Fruit fly (Drosophila melanogaster) whole organism, wandering third instar larva: Measurements from ENCODE around the gene tai.

ENCODE experiments used
- Abd-B ChIP-seq: fragments of >200 bp; optimal IDR thresholded peaks from 2 replicates; lab custom pipeline; 2017; ENCODE audit warnings: missing biosample characterization, missing genetic modification characterization
- CG9705 ChIP-seq: fragments of 200-800 bp; sonication (Bioruptor generic); optimal IDR thresholded peaks from 2 replicates; lab custom pipeline; 2018; ENCODE audit warnings: missing biosample characterization, mild to moderate bottlenecking, missing genetic modification characterization
- CrebA ChIP-seq: fragments of 200-800 bp; sonication (Bioruptor generic); optimal IDR thresholded peaks from 2 replicates; lab custom pipeline; 2016; ENCODE audit warnings: missing biosample characterization, mild to moderate bottlenecking, missing genetic modification characterization, borderline replicate concordance
- Dfd ChIP-seq: fragments of >200 bp; optimal IDR thresholded peaks from 2 replicates; lab custom pipeline; 2017; ENCODE audit warnings: missing biosample characterization, missing genetic modification characterization
- GATAd ChIP-seq: sonication (Bioruptor generic); optimal IDR thresholded peaks from 2 replicates; lab custom pipeline; 2016; ENCODE audit warnings: missing biosample characterization, missing genetic modification characterization
- HLH106 ChIP-seq: fragments of 200-800 bp; optimal IDR thresholded peaks from 3 replicates; lab custom pipeline; 2019; ENCODE audit warnings: missing biosample characterization, mild to moderate bottlenecking, missing genetic modification characterization, moderate library complexity
- Hnf4 ChIP-seq: fragments of 200-800 bp; sonication (Bioruptor generic); optimal IDR thresholded peaks from 2 replicates; lab custom pipeline; 2016; ENCODE audit warnings: missing biosample characterization, mild to moderate bottlenecking, missing genetic modification characterization
- Hr78 ChIP-seq: fragments of >200 bp; optimal IDR thresholded peaks from 2 replicates; lab custom pipeline; 2017; ENCODE audit warnings: missing biosample characterization, missing genetic modification characterization
- Mio ChIP-seq: sonication (Bioruptor generic); optimal IDR thresholded peaks from 2 replicates; lab custom pipeline; 2016; ENCODE audit warnings: missing biosample characterization, missing genetic modification characterization
- Myc ChIP-seq: fragments of >200 bp; optimal IDR thresholded peaks from 2 replicates; lab custom pipeline; 2017
- N ChIP-seq: fragments of >200 bp; optimal IDR thresholded peaks from 2 replicates; lab custom pipeline; 2018; ENCODE audit warnings: missing biosample characterization, missing external identifiers, missing genetic modification characterization
- OdsH ChIP-seq: fragments of 200-800 bp; sonication (Bioruptor generic); optimal IDR thresholded peaks from 2 replicates; lab custom pipeline; 2016; ENCODE audit warnings: missing biosample characterization, mild to moderate bottlenecking, missing genetic modification characterization
- Rel ChIP-seq, 2 experiments: fragments of 200-800 bp; sonication (Bioruptor generic) in 1 of 2; optimal IDR thresholded peaks; 2 replicates in 1 of 2; 3 replicates in 1 of 2; lab custom pipeline; 2016 to 2019; ENCODE audit warnings: mild to moderate bottlenecking in 2 of 2, missing biosample characterization in 2 of 2, missing genetic modification characterization in 2 of 2, moderate library complexity in 1 of 2
- Sp1 ChIP-seq: fragments of 200-800 bp; sonication (Bioruptor generic); optimal IDR thresholded peaks from 3 replicates; lab custom pipeline; 2019; ENCODE audit warnings: missing biosample characterization, mild to moderate bottlenecking, missing genetic modification characterization, moderate library complexity
- Vsx2 ChIP-seq: fragments of 200-300, 225-300 bp; sonication (Bioruptor generic); optimal IDR thresholded peaks from 2 replicates; lab custom pipeline; 2018; ENCODE audit warnings: missing biosample characterization, missing genetic modification characterization; ENCODE audit not compliant: partially characterized antibody
- br ChIP-seq: fragments of 200-800 bp; sonication (Bioruptor generic); optimal IDR thresholded peaks from 2 replicates; lab custom pipeline; 2016; ENCODE audit warnings: missing biosample characterization, missing genetic modification characterization
- brk ChIP-seq: fragments of 200-800 bp; sonication (Bioruptor generic); optimal IDR thresholded peaks from 2 replicates; lab custom pipeline; 2016; ENCODE audit warnings: missing biosample characterization, mild to moderate bottlenecking, missing genetic modification characterization
- dmrt93B ChIP-seq: fragments of 200-800 bp; sonication (Bioruptor generic); optimal IDR thresholded peaks from 2 replicates; lab custom pipeline; 2018; ENCODE audit warnings: missing biosample characterization, mild to moderate bottlenecking, missing genetic modification characterization
- dsf ChIP-seq: sonication (Bioruptor generic); optimal IDR thresholded peaks from 2 replicates; lab custom pipeline; 2016; ENCODE audit warnings: missing biosample characterization, missing genetic modification characterization, borderline replicate concordance
- ey ChIP-seq: fragments of 200-800 bp; sonication (Bioruptor generic); optimal IDR thresholded peaks from 2 replicates; lab custom pipeline; 2016; ENCODE audit warnings: missing biosample characterization, missing genetic modification characterization
- foxo ChIP-seq, 2 experiments: fragments of 200-800 bp; sonication (Bioruptor generic); optimal IDR thresholded peaks; 2 replicates in 1 of 2; 3 replicates in 1 of 2; lab custom pipeline; 2016 to 2017; ENCODE audit warnings: missing biosample characterization in 2 of 2, missing genetic modification characterization in 2 of 2
- fru ChIP-seq: fragments of 200-800 bp; sonication (Bioruptor generic); optimal IDR thresholded peaks from 3 replicates; lab custom pipeline; 2016; ENCODE audit warnings: missing biosample characterization, mild to moderate bottlenecking, missing genetic modification characterization
- h ChIP-seq: fragments of 200-800 bp; sonication (Bioruptor generic); optimal IDR thresholded peaks from 3 replicates; lab custom pipeline; 2016; ENCODE audit warnings: missing biosample characterization, mild to moderate bottlenecking, missing genetic modification characterization
- pan ChIP-seq: fragments of >200 bp; optimal IDR thresholded peaks from 2 replicates; lab custom pipeline; 2017
- psq ChIP-seq: fragments of 200-800 bp; sonication (Bioruptor generic); optimal IDR thresholded peaks from 3 replicates; lab custom pipeline; 2017; ENCODE audit warnings: missing biosample characterization, mild to moderate bottlenecking, missing genetic modification characterization, moderate library complexity
- rgr ChIP-seq: fragments of 200-800 bp; sonication (Bioruptor generic); optimal IDR thresholded peaks from 3 replicates; lab custom pipeline; 2016; ENCODE audit warnings: missing biosample characterization, mild to moderate bottlenecking, missing genetic modification characterization
- sv ChIP-seq: fragments of 200-800 bp; sonication (Bioruptor generic); optimal IDR thresholded peaks from 3 replicates; lab custom pipeline; 2016; ENCODE audit warnings: missing biosample characterization, missing genetic modification characterization
- tai ChIP-seq: sonication (Bioruptor generic); optimal IDR thresholded peaks from 2 replicates; lab custom pipeline; 2016; ENCODE audit warnings: missing biosample characterization, missing genetic modification characterization
- usp ChIP-seq: fragments of >200 bp; optimal IDR thresholded peaks from 2 replicates; lab custom pipeline; 2017; ENCODE audit warnings: missing biosample characterization, missing genetic modification characterization

Gene tai

DNA sequence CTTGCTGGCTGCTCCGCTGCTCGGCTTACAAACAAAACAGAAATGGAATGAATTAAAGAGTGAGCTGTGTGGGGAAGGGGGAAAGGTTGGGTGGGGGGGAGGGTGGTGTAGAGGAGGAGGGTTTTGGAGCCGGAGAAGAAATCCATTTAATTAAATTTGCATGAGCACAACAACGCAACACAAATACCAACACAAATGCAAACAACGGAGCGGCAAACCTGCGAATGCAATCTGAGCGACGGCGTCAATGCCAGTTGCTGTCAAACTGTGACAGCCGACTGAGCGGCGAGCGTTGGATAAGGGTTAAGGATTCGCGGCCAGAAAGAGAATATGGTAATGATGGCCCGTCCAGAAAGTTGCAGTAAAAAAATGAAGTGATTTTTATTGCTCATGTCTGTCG is 58.8 kb downstream of the tai start:
- TF ChIP-seq sv (GFP tag; lab: Kevin White, UChicago) (no peak), fru (GFP tag; lab: Kevin White, UChicago) (no peak), Dfd (GFP tag; lab: Kevin White, UChicago) (peak; percentile 38)

- TF ChIP-seq ey (GFP tag; lab: Kevin White, UChicago): no peak
- peak; percentile 11 for TF ChIP-seq tai (GFP tag; lab: Kevin White, UChicago)
Measured at dm6 chr2L:9229694-9230093, 63.1 kb downstream of the tai start.

dm6 chr2L:9231760-9232431 is 65.3 kb downstream of the tai start:
- peak; percentile 43 for TF ChIP-seq Hnf4 (GFP tag; lab: Kevin White, UChicago)
- peak; percentile 26 for TF ChIP-seq psq
- TF ChIP-seq br: peak; percentile 51
- TF ChIP-seq Sp1 (GFP tag; lab: Kevin White, UChicago): peak; percentile 23
- no peak for TF ChIP-seq dsf (GFP tag; lab: Kevin White, UChicago)
- TF ChIP-seq Rel (GFP tag; optimal IDR thresholded peaks at IDR 0.05; lab: Kevin White, UChicago): no peak
- peak; percentile 8 for TF ChIP-seq Rel (tag; optimal IDR thresholded peaks at IDR 0.05; lab: Kevin White, UChicago)
- no peak for TF ChIP-seq Vsx2 (GFP tag; lab: Kevin White, UChicago)
- TF ChIP-seq CrebA (GFP tag; lab: Kevin White, UChicago): peak; percentile 45
- peak; percentile 12 for TF ChIP-seq h (GFP tag; lab: Kevin White, UChicago)
- TF ChIP-seq tai (GFP tag; lab: Kevin White, UChicago): no peak

dm6 chr2L:9234104-9234503 is 67.5 kb downstream of the tai start:
- TF ChIP-seq Dfd (GFP tag; lab: Kevin White, UChicago): peak; percentile 78
- TF ChIP-seq Hr78: no peak
- TF ChIP-seq N: no peak

DNA sequence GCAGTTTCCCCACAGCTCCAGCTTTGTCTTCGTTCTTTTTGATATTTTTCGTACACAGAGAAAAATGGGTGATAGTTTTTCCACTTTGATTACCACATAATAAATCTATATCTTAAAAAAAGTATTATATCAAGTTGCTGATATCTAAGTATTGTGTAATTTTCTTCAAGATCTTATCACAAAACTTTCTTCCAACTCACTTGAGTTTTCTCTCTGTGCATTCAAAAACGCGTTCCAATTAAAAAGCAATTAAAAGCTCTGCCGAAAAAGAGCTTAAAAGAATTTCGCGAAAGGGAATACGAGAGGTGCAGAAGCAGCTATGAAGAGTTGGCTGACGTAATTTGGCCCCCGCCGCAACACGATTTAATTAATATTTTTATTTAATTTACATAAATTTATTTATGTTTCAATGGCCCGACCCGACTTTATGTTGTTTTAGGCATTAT is 69.0 kb downstream of the tai start:
- TF ChIP-seq fru (GFP tag; lab: Kevin White, UChicago): peak; percentile 53
- peak; percentile 30 for TF ChIP-seq CG9705 (GFP tag; lab: Kevin White, UChicago)
- TF ChIP-seq usp (GFP tag; lab: Kevin White, UChicago): no peak
- TF ChIP-seq OdsH (GFP tag; lab: Kevin White, UChicago): peak; percentile 46
- no peak for TF ChIP-seq tai (GFP tag; lab: Kevin White, UChicago)
- TF ChIP-seq pan (lab: Kevin White, UChicago): no peak
- TF ChIP-seq Rel (GFP tag; optimal IDR thresholded peaks at IDR 0.05; lab: Kevin White, UChicago): no peak
- TF ChIP-seq Rel (tag; optimal IDR thresholded peaks at IDR 0.05; lab: Kevin White, UChicago): peak; percentile 47
- TF ChIP-seq dsf (GFP tag; lab: Kevin White, UChicago): no peak
- peak; percentile 72 for TF ChIP-seq Sp1 (GFP tag; lab: Kevin White, UChicago)
- peak; percentile 46 for TF ChIP-seq dmrt93B
- TF ChIP-seq ey (GFP tag; lab: Kevin White, UChicago): peak; percentile 10
- peak; percentile 62 for TF ChIP-seq h (GFP tag; lab: Kevin White, UChicago)
- TF ChIP-seq rgr: peak; percentile 47
- peak; percentile 58 for TF ChIP-seq br
- no peak for TF ChIP-seq Abd-B (GFP tag; lab: Kevin White, UChicago)
- TF ChIP-seq HLH106 (tag; lab: Kevin White, UChicago): peak; percentile 72
- TF ChIP-seq psq: peak; percentile 56
- TF ChIP-seq Hnf4 (GFP tag; lab: Kevin White, UChicago): peak; percentile 32
- no peak for TF ChIP-seq Hr78
- TF ChIP-seq brk (GFP tag; lab: Kevin White, UChicago): no peak
- TF ChIP-seq foxo (GFP tag; optimal IDR thresholded peaks at IDR 0.05; lab: Kevin White, UChicago): peak in 1 of 2 experiments; percentile 71

dm6 chr2L:9236404-9236803 is 69.8 kb downstream of the tai start:
- TF ChIP-seq Rel (GFP tag; optimal IDR thresholded peaks at IDR 0.05; lab: Kevin White, UChicago): no peak
- no peak for TF ChIP-seq Rel (tag; optimal IDR thresholded peaks at IDR 0.05; lab: Kevin White, UChicago)
- no peak for TF ChIP-seq OdsH (GFP tag; lab: Kevin White, UChicago)
- TF ChIP-seq dsf (GFP tag; lab: Kevin White, UChicago): no peak
- no peak for TF ChIP-seq HLH106 (tag; lab: Kevin White, UChicago)
- no peak for TF ChIP-seq ey (GFP tag; lab: Kevin White, UChicago)
- no peak for TF ChIP-seq Myc (lab: Kevin White, UChicago)
- no peak for TF ChIP-seq sv (GFP tag; lab: Kevin White, UChicago)
- no peak for TF ChIP-seq rgr
- TF ChIP-seq CG9705 (GFP tag; lab: Kevin White, UChicago): no peak
- no peak for TF ChIP-seq brk (GFP tag; lab: Kevin White, UChicago)
- no peak for TF ChIP-seq Mio
- no peak for TF ChIP-seq Hr78
- no peak for TF ChIP-seq GATAd (GFP tag; lab: Kevin White, UChicago)
- TF ChIP-seq Sp1 (GFP tag; lab: Kevin White, UChicago): no peak
